Worm (Caenorhabditis elegans): ENCODE results near the gene K08H2.2.

- no peak for TF ChIP-seq scrt-1 (GFP tag; IDR thresholded peaks at IDR 0.05)
- no peak for TF ChIP-seq hnd-1 (tag; optimal IDR thresholded peaks at IDR 0.05)
- TF ChIP-seq F13C5.2 (tag; optimal IDR thresholded peaks at IDR 0.05), result no peak
- no peak for TF ChIP-seq flt-1 (GFP tag; IDR thresholded peaks at IDR 0.05)
- peak; percentile 5 for TF ChIP-seq ceh-36 (tag; optimal IDR thresholded peaks at IDR 0.05)
- no peak for TF ChIP-seq tbx-37 (GFP tag; conservative IDR thresholded peaks at IDR 0.05)
- no peak for TF ChIP-seq ets-7 (tag; optimal IDR thresholded peaks at IDR 0.05)
- TF ChIP-seq ama-1 (optimal IDR thresholded peaks at IDR 0.05), result no peak
Measured at ce11 chrX:13225111-13225905, 9.5 kb downstream of the K08H2.2 start.
